Worm (Caenorhabditis elegans): ENCODE results near the gene twk-48.

DNA sequence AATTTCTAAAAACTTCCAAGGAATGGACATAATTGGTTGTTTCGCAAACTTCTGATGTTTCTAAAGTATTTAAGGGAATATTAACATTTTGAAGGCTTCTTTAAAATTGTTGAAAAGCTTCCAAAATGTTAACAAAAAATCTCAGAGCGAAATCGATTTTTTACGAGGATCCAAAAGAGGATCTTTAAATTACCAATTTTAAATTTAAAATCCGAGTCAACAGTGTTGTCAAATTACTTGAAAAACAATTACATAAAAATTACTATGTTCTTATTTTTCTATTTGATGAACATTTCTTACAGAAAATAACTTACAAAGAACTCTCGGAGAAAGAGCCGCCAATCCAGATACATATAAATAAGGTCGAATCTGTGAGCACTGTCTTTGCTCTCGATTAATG, 16.4 kb downstream of the twk-48 start, which contains the start of gene ZK757.10:
- TF ChIP-seq him-1 (tag; optimal IDR thresholded peaks at IDR 0.05) (no peak), W03F9.2 (tag; optimal IDR thresholded peaks at IDR 0.05) (no peak)
